Worm (Caenorhabditis elegans) whole organism, L1 larva: ENCODE measurements around the gene vps-53.

Experiments used
- dsc-1 ChIP-seq: sonication (generic microtip); optimal IDR thresholded peaks from 2 replicates; lab custom pipeline; 2016; ENCODE audit warnings: mild to moderate bottlenecking, missing genetic modification characterization, missing compliant biosample characterization
- ets-5 ChIP-seq: fragments of 200-800 bp; sonication (Bioruptor generic); IDR thresholded peaks from 2 replicates; pipeline ENCODE4 v1.3.6; 2022; ENCODE audit warnings: missing genetic modification characterization, missing compliant biosample characterization
- isw-1 ChIP-seq: fragments of 200-800 bp; sonication (Bioruptor generic); IDR thresholded peaks from 2 replicates; pipeline ENCODE4 v1.3.6; 2022; ENCODE audit warnings: missing genetic modification characterization, missing compliant biosample characterization
- mep-1 ChIP-seq: fragments of 150-350 bp; optimal IDR thresholded peaks from 2 replicates; lab custom pipeline; 2014; ENCODE audit warnings: missing biosample characterization, missing genetic modification characterization
- nhr-76 ChIP-seq: sonication (generic microtip); optimal IDR thresholded peaks from 2 replicates; lab custom pipeline; 2017; ENCODE audit warnings: missing biosample characterization, missing genetic modification characterization
- pqm-1 ChIP-seq: sonication (generic microtip); optimal IDR thresholded peaks from 3 replicates; lab custom pipeline; 2017; ENCODE audit warnings: missing biosample characterization, missing genetic modification characterization
- zip-4 ChIP-seq: fragments of 200-800 bp; sonication (Bioruptor generic); optimal IDR thresholded peaks from 2 replicates; lab custom pipeline; 2018; ENCODE audit warnings: mild to moderate bottlenecking, missing genetic modification characterization, moderate library complexity, missing compliant biosample characterization
- ztf-11 ChIP-seq, 2 experiments: sonication (generic microtip); optimal IDR thresholded peaks; 2 replicates each; lab custom pipeline; 2016 to 2017; ENCODE audit warnings: missing genetic modification characterization in 2 of 2, missing biosample characterization in 1 of 2, missing compliant biosample characterization in 1 of 2
- ztf-4 ChIP-seq: fragments of 150-350 bp; optimal IDR thresholded peaks from 2 replicates; lab custom pipeline; 2014; ENCODE audit warnings: missing biosample characterization, missing genetic modification characterization

DNA sequence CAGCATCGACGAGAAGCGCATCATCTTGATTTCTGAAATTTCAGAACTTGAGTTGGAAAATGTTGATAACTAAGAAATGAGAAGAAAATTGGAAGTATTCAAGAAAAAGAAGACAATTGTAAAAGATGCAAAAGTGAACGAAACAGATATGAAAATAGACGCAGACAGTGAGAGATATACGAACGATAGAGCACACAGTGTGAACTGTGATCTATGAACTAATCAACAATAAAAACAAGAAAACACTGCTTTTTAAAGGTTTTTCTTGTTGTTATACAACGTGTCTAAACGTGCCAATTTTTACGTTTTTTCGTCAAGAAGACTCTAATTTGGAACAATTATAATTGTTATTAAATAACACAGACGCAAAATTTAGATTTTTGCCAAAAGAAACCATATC, 4.5 kb downstream of the vps-53 start, which contains the start of gene ech-6:
- TF ChIP-seq pqm-1 (tag; lab: Kevin White, UChicago) (no peak), ztf-4 (no peak), ets-5 (no peak), zip-4 (GFP tag; lab: Kevin White, UChicago) (no peak), isw-1 (no peak), ztf-11 (tag; optimal IDR thresholded peaks at IDR 0.05; lab: Kevin White, UChicago) (no peak), dsc-1 (tag; lab: Kevin White, UChicago) (no peak), nhr-76 (tag; lab: Kevin White, UChicago) (no peak), mep-1 (tag; lab: Kevin White, UChicago) (no peak)
